Fruit fly (Drosophila melanogaster): ENCODE measurements around the gene p130CAS.
A peak's percentile ranks its signal among the peaks of the same experiment; 100 is the strongest.

The p130CAS gene

DNA sequence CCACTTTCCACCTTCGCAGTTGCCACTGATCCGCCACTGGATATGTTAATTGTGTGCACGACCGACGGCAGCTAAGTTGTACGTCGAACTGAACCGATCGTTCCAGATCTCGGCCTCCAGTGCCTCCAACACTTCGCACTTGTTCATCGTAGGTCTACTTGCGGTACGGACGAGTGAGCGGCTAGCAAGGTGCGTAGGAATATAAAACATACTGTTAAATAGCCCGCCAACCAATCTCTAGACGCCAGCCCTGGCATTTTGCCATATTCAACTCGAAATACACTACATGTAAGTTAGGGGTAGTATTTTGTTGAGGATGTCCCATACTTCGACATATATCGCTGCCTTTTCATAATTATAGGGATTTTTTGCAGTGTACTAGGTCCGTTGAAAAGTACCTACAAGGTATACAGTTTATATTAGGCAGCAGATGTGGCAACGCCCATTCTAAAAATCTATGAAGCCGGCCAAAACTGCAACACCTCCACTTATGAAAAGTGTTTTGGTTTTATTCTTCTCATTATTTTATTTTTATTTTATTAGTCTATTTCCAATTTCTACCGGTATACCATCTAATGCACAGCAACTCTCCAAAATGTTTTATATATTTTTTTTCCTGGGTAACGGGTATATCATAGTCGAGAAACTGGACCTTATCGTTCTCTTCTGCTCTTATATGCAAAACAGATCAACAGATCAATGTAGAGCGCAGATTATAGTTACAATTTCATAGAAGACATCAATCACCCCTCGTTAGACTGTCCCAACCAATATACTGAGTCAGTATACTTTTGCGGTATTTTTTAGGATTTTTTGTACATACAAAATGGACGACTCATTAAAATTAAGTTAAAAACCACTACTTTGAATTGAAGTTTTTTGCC lies 70.6 kb downstream of the p130CAS start, which contains the start of the genes pyx and CG33229 (continued):
- TF ChIP-seq Sry-δ (GFP tag; optimal IDR thresholded peaks at IDR 0.05) (peak; percentile 49), CG17568 (GFP tag; optimal IDR thresholded peaks at IDR 0.05) (no peak), schlank (tag; optimal IDR thresholded peaks at IDR 0.05) (peak; percentile 73), Awh (GFP tag; IDR thresholded peaks at IDR 0.05) (peak; percentile 20; the same call in 1 of the 2 replicates), HmgD (GFP tag; optimal IDR thresholded peaks at IDR 0.05) (no peak), CG2202 (tag; optimal IDR thresholded peaks at IDR 0.05) (peak; percentile 12), CG11560 (tag; IDR thresholded peaks at IDR 0.05) (peak; percentile 71; the same call in 1 of the 3 replicates), E2f1 (GFP tag; IDR thresholded peaks at IDR 0.05) (peak; percentile 75), C15 (GFP tag; IDR thresholded peaks at IDR 0.05) (peak; percentile 66; the same call in 1 of the 3 replicates), CG15073 (GFP tag; optimal IDR thresholded peaks at IDR 0.05) (peak; percentile 51), bigmax (GFP tag; optimal IDR thresholded peaks at IDR 0.05) (no peak), CG7839 (tag; optimal IDR thresholded peaks at IDR 0.05) (peak; percentile 87), HLH54F (GFP tag; optimal IDR thresholded peaks at IDR 0.05) (peak; percentile 94), CG15514 (GFP tag; optimal IDR thresholded peaks at IDR 0.05) (peak; percentile 65), knrl (GFP tag; IDR thresholded peaks at IDR 0.05; ENCODE audit: partially characterized antibody) (no peak), ara (GFP tag; IDR thresholded peaks at IDR 0.05) (peak; percentile 58), Meics (GFP tag; optimal IDR thresholded peaks at IDR 0.05) (peak; percentile 89), Atf-2 (GFP tag; optimal IDR thresholded peaks at IDR 0.05) (peak; percentile 78), CG8281 (tag; optimal IDR thresholded peaks at IDR 0.05) (peak; percentile 69), grau (tag; optimal IDR thresholded peaks at IDR 0.05) (peak; percentile 89), CG14441 (GFP tag; IDR thresholded peaks at IDR 0.05) (peak; percentile 82), CG12942 (GFP tag; optimal IDR thresholded peaks at IDR 0.05) (peak; percentile 85), bcd (GFP tag; optimal IDR thresholded peaks at IDR 0.05) (peak; percentile 86), E2f2 (GFP tag; IDR thresholded peaks at IDR 0.05) (peak; percentile 93), chinmo (GFP tag; IDR thresholded peaks at IDR 0.05; ENCODE audit: partially characterized antibody) (no peak), lilli (GFP tag; optimal IDR thresholded peaks at IDR 0.05) (peak; percentile 92), hb (GFP tag; IDR thresholded peaks at IDR 0.05; ENCODE audit: partially characterized antibody) (no peak), gem (tag; optimal IDR thresholded peaks at IDR 0.05) (peak; percentile 91), CG12769 (tag; optimal IDR thresholded peaks at IDR 0.05) (peak; percentile 80), bab2 (GFP tag; optimal IDR thresholded peaks at IDR 0.05) (peak; percentile 87), chm (GFP tag; IDR thresholded peaks at IDR 0.05) (peak; percentile 37; the same call in 1 of the 2 replicates), CG2129 (GFP tag; IDR thresholded peaks at IDR 0.05; ENCODE audit: partially characterized antibody) (no peak), tx (GFP tag; optimal IDR thresholded peaks at IDR 0.05) (peak; percentile 82), CG6791 (GFP tag; IDR thresholded peaks at IDR 0.05; ENCODE audit: partially characterized antibody) (peak; percentile 34; the same call in 1 of the 3 replicates), Hand (GFP tag; optimal IDR thresholded peaks at IDR 0.05) (peak; percentile 63), CG10147 (GFP tag; optimal IDR thresholded peaks at IDR 0.05) (peak; percentile 92), CG31365 (tag; optimal IDR thresholded peaks at IDR 0.05) (peak; percentile 17), fd102C (GFP tag; optimal IDR thresholded peaks at IDR 0.05) (no peak), NC2β (GFP tag; optimal IDR thresholded peaks at IDR 0.05) (peak; percentile 53), zen (tag; optimal IDR thresholded peaks at IDR 0.05) (peak; percentile 77), Rx (GFP tag; IDR thresholded peaks at IDR 0.05) (peak; percentile 56), slbo (GFP tag; IDR thresholded peaks at IDR 0.05) (peak; percentile 93), dm (GFP tag; optimal IDR thresholded peaks at IDR 0.05) (peak; percentile 32), lab (GFP tag; optimal IDR thresholded peaks at IDR 0.05) (peak; percentile 84), Max (GFP tag; optimal IDR thresholded peaks at IDR 0.05) (peak; percentile 82), CG12155 (GFP tag; optimal IDR thresholded peaks at IDR 0.05) (peak; percentile 87), CG12071 (GFP tag; optimal IDR thresholded peaks at IDR 0.05) (peak; percentile 70), CG1233 (GFP tag; optimal IDR thresholded peaks at IDR 0.05) (peak; percentile 85)

Measured in whole organism, embryonic.